Fruit fly (Drosophila melanogaster): ENCODE data around the gene CG4613.

DNA sequence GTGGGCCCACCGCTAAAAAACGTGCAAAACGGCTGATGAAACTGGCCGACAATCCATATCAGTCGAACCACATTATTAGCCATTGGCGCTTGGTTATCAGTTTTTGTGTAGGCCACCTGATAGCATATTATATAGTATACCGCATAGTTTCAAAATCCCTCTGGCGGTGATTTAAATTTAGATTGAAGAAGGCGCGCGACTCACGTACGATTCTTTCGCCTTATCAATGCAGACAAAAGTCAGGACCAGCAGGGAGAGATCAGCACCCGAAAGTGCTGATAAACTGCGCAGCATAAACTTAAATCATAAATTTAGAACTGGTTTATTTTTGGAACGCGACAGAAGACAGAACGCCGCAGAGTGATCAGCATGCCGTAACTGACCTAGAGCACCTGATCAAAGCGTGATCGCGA is 32.4 kb upstream of the CG4613 start:
- TF ChIP-seq CG8119 (GFP tag; IDR thresholded peaks at IDR 0.05) (no peak), CG10669 (GFP tag; optimal IDR thresholded peaks at IDR 0.05) (no peak), CG9139 (GFP tag; optimal IDR thresholded peaks at IDR 0.05) (no peak), Sox14 (GFP tag; optimal IDR thresholded peaks at IDR 0.05) (no peak), Eip93F (GFP tag; optimal IDR thresholded peaks at IDR 0.05) (no peak)

Data from whole organism, prepupa.